Fruit fly (Drosophila melanogaster) whole organism, embryonic: ENCODE data around the gene awd.

ENCODE experiments used
- Adf1 ChIP-seq: fragments of 200-800 bp; sonication (Bioruptor generic); IDR thresholded peaks from 2 replicates; pipeline ENCODE4 v1.3.6; 2022; ENCODE audit warnings: missing biosample characterization, missing genetic modification characterization
- CG12769 ChIP-seq: fragments of 200-800 bp; sonication (Bioruptor generic); optimal IDR thresholded peaks from 2 replicates; lab custom pipeline; 2019; ENCODE audit warnings: missing biosample characterization, mild to moderate bottlenecking, missing genetic modification characterization, moderate library complexity
- CG13287 ChIP-seq: fragments of 200-800 bp; sonication (Bioruptor generic); IDR thresholded peaks from 2 replicates; pipeline ENCODE4 v1.3.6; 2022; ENCODE audit warnings: missing biosample characterization, missing genetic modification characterization; ENCODE audit not compliant: partially characterized antibody
- CG13775 ChIP-seq: fragments of 200-800 bp; sonication (Bioruptor generic); optimal IDR thresholded peaks from 3 replicates; lab custom pipeline; 2017; ENCODE audit warnings: missing biosample characterization, mild to moderate bottlenecking, missing genetic modification characterization
- CG15073 ChIP-seq: fragments of 200-800 bp; sonication (Bioruptor generic); optimal IDR thresholded peaks from 2 replicates; lab custom pipeline; 2016; ENCODE audit warnings: missing biosample characterization, missing genetic modification characterization
- CG15696 ChIP-seq: fragments of 200-800 bp; sonication (Bioruptor generic); optimal IDR thresholded peaks from 2 replicates; lab custom pipeline; 2019; ENCODE audit warnings: missing biosample characterization, mild to moderate bottlenecking, missing genetic modification characterization, moderate library complexity
- CG1603 ChIP-seq: fragments of 200-800 bp; sonication (Bioruptor generic); optimal IDR thresholded peaks from 2 replicates; lab custom pipeline; 2019; ENCODE audit warnings: missing biosample characterization, mild to moderate bottlenecking, missing genetic modification characterization, moderate library complexity
- CG2129 ChIP-seq: fragments of 200-800 bp; sonication (Bioruptor generic); IDR thresholded peaks from 2 replicates; pipeline ENCODE4 v1.3.6; 2022; ENCODE audit warnings: missing biosample characterization, missing genetic modification characterization; ENCODE audit not compliant: partially characterized antibody
- CG2712 ChIP-seq: fragments of 200-800 bp; optimal IDR thresholded peaks from 3 replicates; lab custom pipeline; 2019; ENCODE audit warnings: missing biosample characterization, mild to moderate bottlenecking, missing genetic modification characterization, moderate library complexity
- CG30431 ChIP-seq: fragments of 200-800 bp; sonication (Bioruptor generic); optimal IDR thresholded peaks from 2 replicates; lab custom pipeline; 2017; ENCODE audit warnings: missing biosample characterization, missing genetic modification characterization
- CG3281 ChIP-seq: fragments of 200-800 bp; sonication (Bioruptor generic); optimal IDR thresholded peaks from 3 replicates; lab custom pipeline; 2017; ENCODE audit warnings: missing biosample characterization, mild to moderate bottlenecking, missing genetic modification characterization
- CG3407 ChIP-seq: fragments of 200-800 bp; sonication (Bioruptor generic); optimal IDR thresholded peaks from 2 replicates; lab custom pipeline; 2018; ENCODE audit warnings: missing biosample characterization, mild to moderate bottlenecking, missing genetic modification characterization
- CG3838 ChIP-seq: fragments of 200-800 bp; sonication (Bioruptor generic); optimal IDR thresholded peaks from 3 replicates; lab custom pipeline; 2016; ENCODE audit warnings: missing biosample characterization, missing genetic modification characterization
- CG6689 ChIP-seq: fragments of 200-800 bp; sonication (Bioruptor generic); IDR thresholded peaks from 2 replicates; pipeline ENCODE4 v1.3.6; 2022; ENCODE audit warnings: missing biosample characterization, missing genetic modification characterization
- CG6791 ChIP-seq: fragments of 200-800 bp; sonication (Bioruptor generic); IDR thresholded peaks from 3 replicates; pipeline ENCODE4 v1.3.6; 2022; ENCODE audit warnings: missing biosample characterization, missing genetic modification characterization; ENCODE audit not compliant: partially characterized antibody
- CG9215 ChIP-seq: fragments of 200-800 bp; sonication (Bioruptor generic); IDR thresholded peaks from 2 replicates; pipeline ENCODE4 v1.3.6; 2022; ENCODE audit warnings: missing biosample characterization, missing genetic modification characterization
- D19B ChIP-seq: fragments of 200-800 bp; sonication (Bioruptor generic); optimal IDR thresholded peaks from 2 replicates; lab custom pipeline; 2017; ENCODE audit warnings: missing biosample characterization, mild to moderate bottlenecking, missing genetic modification characterization
- Drgx ChIP-seq: fragments of 200-800 bp; sonication (Bioruptor generic); IDR thresholded peaks from 2 replicates; pipeline ENCODE4 v1.3.6; 2022; ENCODE audit warnings: missing biosample characterization, missing genetic modification characterization
- Ets97D ChIP-seq: fragments of 200-800 bp; sonication (Bioruptor generic); optimal IDR thresholded peaks from 3 replicates; lab custom pipeline; 2016; ENCODE audit warnings: missing biosample characterization, missing genetic modification characterization
- Hr3 ChIP-seq: fragments of 200-800 bp; sonication (Bioruptor generic); optimal IDR thresholded peaks from 3 replicates; lab custom pipeline; 2016; ENCODE audit warnings: missing biosample characterization, missing genetic modification characterization
- Hsf ChIP-seq: fragments of 200-800 bp; sonication (Bioruptor generic); optimal IDR thresholded peaks from 3 replicates; lab custom pipeline; 2016; ENCODE audit warnings: missing biosample characterization, missing genetic modification characterization
- MESR4 ChIP-seq: fragments of 200-800 bp; sonication (Bioruptor generic); optimal IDR thresholded peaks from 2 replicates; lab custom pipeline; 2018; ENCODE audit warnings: missing biosample characterization, mild to moderate bottlenecking, missing genetic modification characterization, moderate library complexity
- Meics ChIP-seq: fragments of 200-800 bp; sonication (Bioruptor generic); optimal IDR thresholded peaks from 2 replicates; lab custom pipeline; 2017; ENCODE audit warnings: missing biosample characterization, mild to moderate bottlenecking, missing genetic modification characterization
- Pdp1 ChIP-seq, 2 experiments: fragments of 200-800 bp; sonication (Bioruptor generic); optimal IDR thresholded peaks; 3 replicates each; lab custom pipeline; 2016; ENCODE audit warnings: missing biosample characterization in 2 of 2, missing genetic modification characterization in 2 of 2, mild to moderate bottlenecking in 1 of 2, moderate library complexity in 1 of 2
- Scr ChIP-seq: fragments of 200-800 bp; sonication (Bioruptor generic); IDR thresholded peaks from 2 replicates; pipeline ENCODE4 v1.3.6; 2022; ENCODE audit warnings: missing biosample characterization, missing genetic modification characterization; ENCODE audit not compliant: partially characterized antibody
- YL-1 ChIP-seq: fragments of 200-800 bp; sonication (Bioruptor generic); optimal IDR thresholded peaks from 3 replicates; lab custom pipeline; 2017; ENCODE audit warnings: missing biosample characterization, mild to moderate bottlenecking, missing genetic modification characterization
- ato ChIP-seq: fragments of 200-800 bp; sonication (Bioruptor generic); IDR thresholded peaks from 2 replicates; pipeline ENCODE4 v1.3.6; 2022; ENCODE audit warnings: missing biosample characterization, missing genetic modification characterization; ENCODE audit not compliant: partially characterized antibody
- bcd ChIP-seq: fragments of 200-800 bp; sonication (Bioruptor generic); optimal IDR thresholded peaks from 2 replicates; lab custom pipeline; 2017; ENCODE audit warnings: missing biosample characterization, mild to moderate bottlenecking, missing genetic modification characterization
- bsh ChIP-seq, 2 experiments: fragments of 200-800 bp; sonication (Bioruptor generic); optimal IDR thresholded peaks; 2 replicates each; lab custom pipeline; 2017 to 2018; ENCODE audit warnings: mild to moderate bottlenecking in 2 of 2, missing biosample characterization in 2 of 2, missing genetic modification characterization in 2 of 2, moderate library complexity in 1 of 2
- cad ChIP-seq: fragments of >200 bp; optimal IDR thresholded peaks from 2 replicates; lab custom pipeline; 2017; ENCODE audit warnings: missing biosample characterization, missing genetic modification characterization
- cas ChIP-seq: fragments of 200-800 bp; sonication (Bioruptor generic); IDR thresholded peaks from 2 replicates; pipeline ENCODE4 v1.3.6; 2022; ENCODE audit warnings: missing biosample characterization, missing genetic modification characterization
- chif ChIP-seq, 2 experiments: fragments of 200-800 bp; sonication (Bioruptor generic); optimal IDR thresholded peaks; 3 replicates each; lab custom pipeline; 2016; ENCODE audit warnings: missing biosample characterization in 2 of 2, missing genetic modification characterization in 2 of 2
- dmrt99B ChIP-seq: fragments of 200-800 bp; sonication (Bioruptor generic); optimal IDR thresholded peaks from 2 replicates; lab custom pipeline; 2018; ENCODE audit warnings: missing biosample characterization, mild to moderate bottlenecking, missing genetic modification characterization, moderate library complexity
- gcm2 ChIP-seq: fragments of 200-800 bp; sonication (Bioruptor generic); optimal IDR thresholded peaks from 2 replicates; lab custom pipeline; 2016; ENCODE audit warnings: missing biosample characterization, missing genetic modification characterization
- kni ChIP-seq: fragments of 200-800 bp; sonication (Bioruptor generic); optimal IDR thresholded peaks from 3 replicates; lab custom pipeline; 2017; ENCODE audit warnings: mild to moderate bottlenecking, missing biosample characterization, missing genetic modification reagents, missing genetic modification characterization
- mam ChIP-seq: fragments of 200-800 bp; sonication (Bioruptor generic); optimal IDR thresholded peaks from 3 replicates; lab custom pipeline; 2016; ENCODE audit warnings: missing biosample characterization, missing genetic modification characterization
- pita ChIP-seq: fragments of 200-800 bp; sonication (Bioruptor generic); optimal IDR thresholded peaks from 2 replicates; lab custom pipeline; 2017; ENCODE audit warnings: missing biosample characterization, mild to moderate bottlenecking, missing genetic modification characterization
- sc ChIP-seq, 3 experiments: fragments of >200 bp in 2 of 3; fragments of 200-800 bp in 1 of 3; sonication (Bioruptor generic) in 1 of 3; optimal IDR thresholded peaks; 2 replicates in 2 of 3; 3 replicates in 1 of 3; lab custom pipeline; 2017; ENCODE audit warnings: mild to moderate bottlenecking in 1 of 3, missing biosample characterization in 1 of 3, missing genetic modification characterization in 1 of 3, missing genetic modification reagents in 1 of 3
- sens ChIP-seq: fragments of 200-800 bp; sonication (Bioruptor generic); peaks from one replicate; lab custom pipeline; 2016; ENCODE audit warnings: missing biosample characterization, missing genetic modification characterization

Gene awd

dm6 chr3R:31771790-31772576 lies 26.1 kb upstream of the awd start, which contains the start of the genes betaGlu and sip3 (continued):
- TF ChIP-seq chif (GFP tag; optimal IDR thresholded peaks at IDR 0.05; lab: Kevin White, UChicago) = no peak
- peak; percentile 19 for TF ChIP-seq CG13775 (GFP tag; lab: Kevin White, UChicago)
- peak; percentile 42 for TF ChIP-seq Hr3 (GFP tag; lab: Kevin White, UChicago)
- no peak for TF ChIP-seq kni (GFP tag; lab: Kevin White, UChicago)
- no peak for TF ChIP-seq D19B (GFP tag; lab: Kevin White, UChicago)
- no peak for TF ChIP-seq CG9215 (GFP tag; lab: Robert Waterston, UW)
- TF ChIP-seq sc (optimal IDR thresholded peaks at IDR 0.05; lab: Kevin White, UChicago) = no peak
- no peak for TF ChIP-seq sc (GFP tag; optimal IDR thresholded peaks at IDR 0.05; lab: Kevin White, UChicago)
- TF ChIP-seq Hsf (GFP tag; lab: Kevin White, UChicago) = peak; percentile 13
- peak; percentile 93 for TF ChIP-seq CG13287 (GFP tag; lab: Robert Waterston, UW)
- no peak for TF ChIP-seq Meics (GFP tag; lab: Kevin White, UChicago)
- peak; percentile 62 for TF ChIP-seq CG2129 (GFP tag; lab: Robert Waterston, UW)
- TF ChIP-seq MESR4 (GFP tag; lab: Kevin White, UChicago) = peak; percentile 61
- TF ChIP-seq bcd (GFP tag; lab: Kevin White, UChicago) = no peak
- peak; percentile 52 for TF ChIP-seq CG2712
- peak; percentile 91 for TF ChIP-seq ato
- TF ChIP-seq, all 482 proteins: peak for 113

DNA sequence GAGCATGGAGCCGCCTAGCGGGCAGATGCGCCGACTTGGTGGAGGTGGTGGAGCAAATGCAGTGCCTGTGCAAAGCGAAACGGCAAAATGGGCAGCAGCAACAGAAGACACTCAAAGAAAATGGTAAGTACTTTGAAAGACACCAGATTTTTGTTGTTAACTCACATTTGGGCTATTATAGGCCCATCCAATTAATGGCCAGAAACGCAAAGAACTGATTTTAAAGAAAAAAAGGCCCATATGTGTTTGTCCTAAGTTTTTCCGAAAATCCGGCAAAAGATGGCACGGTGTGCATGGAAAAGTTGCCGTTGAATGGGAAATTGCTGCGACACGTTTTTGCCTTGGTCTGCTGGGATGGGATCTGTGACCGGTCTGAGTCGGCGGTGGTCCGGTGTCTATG lies 22.3 kb upstream of the awd start:
- no peak for TF ChIP-seq CG3407 (GFP tag; lab: Kevin White, UChicago)
- no peak for TF ChIP-seq Scr (GFP tag; lab: Robert Waterston, UW)
- no peak for TF ChIP-seq CG3281
- peak in 1 of 2 experiments; percentile 46 for TF ChIP-seq bsh (GFP tag; optimal IDR thresholded peaks at IDR 0.05; lab: Kevin White, UChicago)
- peak; percentile 86 for TF ChIP-seq Drgx (GFP tag; lab: Robert Waterston, UW)
- TF ChIP-seq CG2712 = no peak
- TF ChIP-seq sens (GFP tag; lab: Kevin White, UChicago) = no peak
- no peak for TF ChIP-seq gcm2 (GFP tag; lab: Kevin White, UChicago)
- TF ChIP-seq dmrt99B (tag; lab: Kevin White, UChicago) = no peak
- TF ChIP-seq CG6791 (GFP tag; lab: Robert Waterston, UW) = 0 out of 3 replicates have a peak, but pooled peaks have one; percentile 42

dm6 chr3R:31767528-31767927 lies 21.7 kb upstream of the awd start:
- TF ChIP-seq Pdp1 (GFP tag; optimal IDR thresholded peaks at IDR 0.05; lab: Kevin White, UChicago) (peak in 1 of 2 experiments; percentile 4), cad (GFP tag; lab: Kevin White, UChicago) (no peak), CG12769 (tag; lab: Kevin White, UChicago) (no peak), CG15696 (tag; lab: Kevin White, UChicago) (no peak), mam (no peak), CG1603 (tag; lab: Kevin White, UChicago) (no peak), pita (GFP tag; lab: Kevin White, UChicago) (no peak), cas (GFP tag; lab: Robert Waterston, UW) (no peak), bsh (GFP tag; optimal IDR thresholded peaks at IDR 0.05; lab: Kevin White, UChicago) (peak in 1 of 2 experiments; percentile 24), CG15073 (no peak), Adf1 (GFP tag; lab: Robert Waterston, UW) (no peak), CG3838 (GFP tag; lab: Kevin White, UChicago) (no peak), CG6689 (GFP tag; lab: Robert Waterston, UW) (no peak), CG30431 (GFP tag; lab: Kevin White, UChicago) (no peak), Ets97D (GFP tag; lab: Kevin White, UChicago) (no peak), YL-1 (no peak)
